Fruit fly (Drosophila melanogaster) whole organism, prepupa: ENCODE results near the gene Ir94d.

Experiments
- Blimp-1 ChIP-seq: fragments of 200-800 bp; sonication (Bioruptor generic); optimal IDR thresholded peaks from 3 replicates; lab custom pipeline; 2017; ENCODE audit warnings: missing biosample characterization, missing genetic modification characterization, mild to moderate bottlenecking, moderate library complexity, missing genetic modification reagents
- CG11294 ChIP-seq: fragments of 200-800 bp; sonication (Bioruptor generic); IDR thresholded peaks from 2 replicates; pipeline ENCODE4 v1.3.6; 2022; ENCODE audit warnings: missing biosample characterization, missing genetic modification characterization
- CG16779 ChIP-seq: fragments of 200-800 bp; sonication (Bioruptor generic); optimal IDR thresholded peaks from 3 replicates; lab custom pipeline; 2017; ENCODE audit warnings: missing biosample characterization, mild to moderate bottlenecking, missing genetic modification characterization
- Hr4 ChIP-seq: fragments of 200-800 bp; sonication (Bioruptor generic); optimal IDR thresholded peaks from 3 replicates; lab custom pipeline; 2016; ENCODE audit warnings: missing biosample characterization, missing genetic modification characterization
- pdm3 ChIP-seq: fragments of 200-800 bp; sonication (Bioruptor generic); optimal IDR thresholded peaks from 3 replicates; lab custom pipeline; 2016; ENCODE audit warnings: missing biosample characterization, missing genetic modification characterization
- topi ChIP-seq: fragments of 200-800 bp; sonication (Bioruptor generic); optimal IDR thresholded peaks from 3 replicates; lab custom pipeline; 2016; ENCODE audit warnings: missing biosample characterization, missing genetic modification characterization

dm6 chr3R:23367540-23367939, 35.1 kb upstream of the Ir94d start:
- TF ChIP-seq CG16779 (tag; lab: Kevin White, UChicago) (no peak), Blimp-1 (GFP tag; lab: Kevin White, UChicago) (no peak), topi (GFP tag; lab: Kevin White, UChicago) (no peak), pdm3 (GFP tag; lab: Kevin White, UChicago) (no peak), CG11294 (no peak), Hr4 (GFP tag; lab: Kevin White, UChicago) (peak; percentile 52)
